Worm (Caenorhabditis elegans) whole organism, late embryonic: Measurements from ENCODE around the gene C54C6.7.

Experiments
- F13H6.1 ChIP-seq: sonication (generic microtip); optimal IDR thresholded peaks from 2 replicates; lab custom pipeline; 2016; ENCODE audit warnings: missing genetic modification characterization, missing compliant biosample characterization
- ama-1 ChIP-seq: fragments of 150-350 bp; optimal IDR thresholded peaks from 2 replicates; lab custom pipeline; 2014
- ceh-48 ChIP-seq: sonication (generic microtip); optimal IDR thresholded peaks from 2 replicates; lab custom pipeline; 2016; ENCODE audit warnings: missing genetic modification characterization, inconsistent platforms, missing compliant biosample characterization
- nfya-1 ChIP-seq: sonication (generic microtip); optimal IDR thresholded peaks from 2 replicates; lab custom pipeline; 2017; ENCODE audit warnings: missing genetic modification characterization, mild to moderate bottlenecking, missing compliant biosample characterization, antibody characterized with exemption, moderate library complexity
- nhr-11 ChIP-seq: fragments of 150-350 bp; optimal IDR thresholded peaks from 2 replicates; lab custom pipeline; 2014; ENCODE audit warnings: missing biosample characterization, missing genetic modification characterization
- nhr-232 ChIP-seq: sonication (generic microtip); optimal IDR thresholded peaks from 2 replicates; lab custom pipeline; 2016; ENCODE audit warnings: missing genetic modification characterization, missing compliant biosample characterization
- pha-4 ChIP-seq: fragments of 150-350 bp; optimal IDR thresholded peaks from 2 replicates; lab custom pipeline; 2018; ENCODE audit warnings: missing biosample characterization, missing genetic modification reagents, missing genetic modification characterization
- pqm-1 ChIP-seq: sonication (generic microtip); optimal IDR thresholded peaks from 2 replicates; lab custom pipeline; 2016; ENCODE audit warnings: missing genetic modification characterization, missing compliant biosample characterization
- pros-1 ChIP-seq: fragments of 150-350 bp; optimal IDR thresholded peaks from 2 replicates; lab custom pipeline; 2014; ENCODE audit warnings: missing biosample characterization, missing genetic modification reagents, missing genetic modification characterization
- ref-2 ChIP-seq: sonication (generic microtip); optimal IDR thresholded peaks from 2 replicates; lab custom pipeline; 2016; ENCODE audit warnings: missing genetic modification characterization, missing compliant biosample characterization
- sox-2 ChIP-seq: fragments of 200-800 bp; sonication (Bioruptor generic); IDR thresholded peaks from 2 replicates; pipeline ENCODE4 v1.3.6; 2022; ENCODE audit warnings: missing genetic modification reagents, missing genetic modification characterization, missing compliant biosample characterization
- sox-4 ChIP-seq: sonication (generic microtip); optimal IDR thresholded peaks from 2 replicates; lab custom pipeline; 2017; ENCODE audit warnings: mild to moderate bottlenecking, missing genetic modification characterization, inconsistent platforms, missing compliant biosample characterization
- unc-86 ChIP-seq: sonication (generic microtip); optimal IDR thresholded peaks from 2 replicates; lab custom pipeline; 2016; ENCODE audit warnings: missing genetic modification characterization, missing compliant biosample characterization

DNA sequence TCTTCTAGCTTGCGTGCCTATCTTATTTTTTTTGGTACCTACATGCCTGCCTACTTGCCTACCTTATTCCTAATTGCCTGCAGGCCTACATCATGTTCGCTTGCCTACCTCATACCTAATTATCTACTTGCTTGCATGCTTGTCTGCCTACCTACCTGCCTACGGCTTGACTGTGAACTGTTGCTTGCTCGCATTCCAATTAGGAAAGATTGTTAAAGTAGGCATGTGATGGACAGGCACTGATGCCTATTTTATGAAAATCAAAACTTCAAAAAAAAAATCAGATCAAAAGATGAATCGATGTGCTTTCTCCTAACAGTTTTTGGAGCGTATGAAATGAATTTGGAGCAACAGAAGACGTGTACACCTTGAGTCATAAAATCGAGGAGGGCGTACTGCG is 4.1 kb upstream of the C54C6.7 start:
- TF ChIP-seq nhr-232 (tag; lab: Kevin White, UChicago) (no peak), F13H6.1 (tag; lab: Kevin White, UChicago) (no peak), pros-1 (tag; lab: Kevin White, UChicago) (no peak), nhr-11 (tag; lab: Kevin White, UChicago) (no peak), unc-86 (tag; lab: Kevin White, UChicago) (no peak), sox-4 (tag; lab: Kevin White, UChicago) (no peak), ceh-48 (no peak), pqm-1 (tag; lab: Kevin White, UChicago) (no peak), sox-2 (no peak), ref-2 (tag; lab: Kevin White, UChicago) (no peak), ama-1 (lab: Kevin White, UChicago) (no peak), pha-4 (tag; lab: Kevin White, UChicago) (no peak), nfya-1 (tag; lab: Kevin White, UChicago) (no peak)
